Worm (Caenorhabditis elegans): ENCODE measurements around the gene sgn-1.

The sgn-1 gene

ce11 chrII:8821140-8821595 is 37.7 kb upstream of the sgn-1 start, which contains the start of gene F46C5.1:
Gene F46C5.1, minus strand, starts transcription at chrII:8821190.
- peak in 1 of 2 experiments; percentile 63 for TF ChIP-seq unc-62 (GFP tag; optimal IDR thresholded peaks at IDR 0.05 in 1 of 2)
- no peak for TF ChIP-seq unc-62 (tag; optimal IDR thresholded peaks at IDR 0.05)
- TF ChIP-seq hlh-30 (tag; optimal IDR thresholded peaks at IDR 0.05; ENCODE audit: insufficient read depth): peak; percentile 13
- TF ChIP-seq nhr-102 (tag; optimal IDR thresholded peaks at IDR 0.05): no peak
- TF ChIP-seq nhr-76 (tag; optimal IDR thresholded peaks at IDR 0.05): no peak
- TF ChIP-seq T26A8.4 (GFP tag; IDR thresholded peaks at IDR 0.05): peak; percentile 31; the same call in 1 of the 2 replicates
- peak; percentile 75 for TF ChIP-seq nhr-28 (tag; optimal IDR thresholded peaks at IDR 0.05)
- TF ChIP-seq aha-1 (tag): peak; percentile 28

- no peak for TF ChIP-seq Y5F2A.4 (GFP tag; optimal IDR thresholded peaks at IDR 0.05)
- no peak for TF ChIP-seq daf-16 (GFP tag; optimal IDR thresholded peaks at IDR 0.05)
- TF ChIP-seq daf-16 (tag; optimal IDR thresholded peaks at IDR 0.05): no peak
- no peak for TF ChIP-seq nhr-77 (tag; optimal IDR thresholded peaks at IDR 0.05)
- no peak for TF ChIP-seq R02D3.7 (tag; optimal IDR thresholded peaks at IDR 0.05)
- no peak for TF ChIP-seq sdz-12 (GFP tag; optimal IDR thresholded peaks at IDR 0.05)
- no peak for TF ChIP-seq pha-4 (GFP tag; IDR thresholded peaks at IDR 0.05)
- no peak for TF ChIP-seq pha-4 (tag; optimal IDR thresholded peaks at IDR 0.05)
- TF ChIP-seq duxl-1 (tag; optimal IDR thresholded peaks at IDR 0.05; ENCODE audit: poor library complexity): peak; percentile 19
- TF ChIP-seq F44E2.7 (GFP tag; IDR thresholded peaks at IDR 0.05): no peak
- TF ChIP-seq snpc-4 (tag; optimal IDR thresholded peaks at IDR 0.05): no peak
- no peak for TF ChIP-seq rbr-2 (tag; optimal IDR thresholded peaks at IDR 0.05)
- peak; percentile 55 for TF ChIP-seq nhr-48 (tag; optimal IDR thresholded peaks at IDR 0.05)
- no peak for TF ChIP-seq set-16 (GFP tag; IDR thresholded peaks at IDR 0.05)
- peak; percentile 1 for TF ChIP-seq hlh-11 (tag; optimal IDR thresholded peaks at IDR 0.05)
- TF ChIP-seq hlh-30 (tag; optimal IDR thresholded peaks at IDR 0.05; ENCODE audit: insufficient read depth): peak; percentile 5
- no peak for TF ChIP-seq ceh-44 (GFP tag; IDR thresholded peaks at IDR 0.05)
- no peak for TF ChIP-seq zfp-2 (tag; optimal IDR thresholded peaks at IDR 0.05)
- TF ChIP-seq lsy-2 (tag; optimal IDR thresholded peaks at IDR 0.05): peak in 1 of 2 experiments; percentile 44
- peak; percentile 98 for TF ChIP-seq aha-1 (tag)
- TF ChIP-seq lin-38 (GFP tag; IDR thresholded peaks at IDR 0.05): peak; percentile 2
- 0 out of 2 replicates have a peak, but pooled peaks have one; percentile 41 for TF ChIP-seq dmd-8 (GFP tag; IDR thresholded peaks at IDR 0.05)
- no peak for TF ChIP-seq ceh-62 (tag; optimal IDR thresholded peaks at IDR 0.05)
- no peak for TF ChIP-seq Y105C5A.15 (GFP tag; IDR thresholded peaks at IDR 0.05)
- TF ChIP-seq hif-1 (tag; optimal IDR thresholded peaks at IDR 0.05): peak in 1 of 2 experiments; percentile 6
- peak; percentile 31 for TF ChIP-seq nhr-28 (tag; optimal IDR thresholded peaks at IDR 0.05)
- TF ChIP-seq zfp-3 (GFP tag; conservative IDR thresholded peaks at IDR 0.05): peak; percentile 9
- TF ChIP-seq ama-1 (optimal IDR thresholded peaks at IDR 0.05): peak; percentile 92
- TF ChIP-seq F10B5.3 (tag; optimal IDR thresholded peaks at IDR 0.05): no peak
- TF ChIP-seq lim-7 (GFP tag; IDR thresholded peaks at IDR 0.05): no peak
- no peak for TF ChIP-seq gei-8 (GFP tag; optimal IDR thresholded peaks at IDR 0.05)
- TF ChIP-seq cey-2 (tag; optimal IDR thresholded peaks at IDR 0.05; ENCODE audit: borderline replicate concordance, insufficient read depth): no peak
- TF ChIP-seq lir-3 (tag; optimal IDR thresholded peaks at IDR 0.05): no peak
- no peak for TF ChIP-seq mdl-1 (tag; optimal IDR thresholded peaks at IDR 0.05)
- no peak for TF ChIP-seq Y48G9A.11 (GFP tag; IDR thresholded peaks at IDR 0.05)
- peak in 1 of 2 experiments; percentile 93 for TF ChIP-seq unc-62 (GFP tag; optimal IDR thresholded peaks at IDR 0.05 in 1 of 2)
- no peak for TF ChIP-seq unc-62 (tag; optimal IDR thresholded peaks at IDR 0.05)
- TF ChIP-seq daf-8 (GFP tag; IDR thresholded peaks at IDR 0.05): no peak
- TF ChIP-seq nhr-25 (tag; optimal IDR thresholded peaks at IDR 0.05; ENCODE audit: borderline replicate concordance, insufficient read depth): peak; percentile 43
- peak; percentile 46 for TF ChIP-seq nhr-102 (tag; optimal IDR thresholded peaks at IDR 0.05)
- peak; percentile 25 for TF ChIP-seq dve-1 (tag; optimal IDR thresholded peaks at IDR 0.05; ENCODE audit: insufficient read depth)
- TF ChIP-seq nhr-41 (GFP tag; IDR thresholded peaks at IDR 0.05): no peak
- TF ChIP-seq D1046.2 (GFP tag; IDR thresholded peaks at IDR 0.05): no peak
- TF ChIP-seq lin-1 (GFP tag; IDR thresholded peaks at IDR 0.05): no peak
Observed at ce11 chrII:8820126-8820972, 36.9 kb upstream of the sgn-1 start.
